Worm (Caenorhabditis elegans) whole organism, late embryonic: ENCODE measurements around the gene str-193.

ENCODE experiments used
- ahr-1 ChIP-seq: sonication (generic microtip); optimal IDR thresholded peaks from 2 replicates; lab custom pipeline; 2016; ENCODE audit warnings: missing genetic modification characterization, missing compliant biosample characterization
- ama-1 ChIP-seq: fragments of 150-350 bp; optimal IDR thresholded peaks from 2 replicates; lab custom pipeline; 2014
- hlh-30 ChIP-seq: sonication (generic microtip); optimal IDR thresholded peaks from 2 replicates; lab custom pipeline; 2017; ENCODE audit warnings: antibody characterized with exemption, missing genetic modification characterization, missing compliant biosample characterization; ENCODE audit not compliant: insufficient read depth
- lin-11 ChIP-seq: fragments of 200-800 bp; sonication (Bioruptor generic); optimal IDR thresholded peaks from 2 replicates; lab custom pipeline; 2018; ENCODE audit warnings: mild to moderate bottlenecking, missing genetic modification characterization, missing compliant biosample characterization
- tbx-7 ChIP-seq: sonication (generic microtip); optimal IDR thresholded peaks from 2 replicates; lab custom pipeline; 2016; ENCODE audit warnings: missing genotype, missing genetic modification characterization, missing compliant biosample characterization

ce11 chrV:9799076-9799475 is 22.5 kb downstream of the str-193 start, which contains the start of gene F46B6.13:
- TF ChIP-seq lin-11 (tag; lab: Kevin White, UChicago) = no peak
- no peak for TF ChIP-seq ahr-1
- no peak for TF ChIP-seq ama-1
- no peak for TF ChIP-seq hlh-30 (tag; lab: Kevin White, UChicago)
- TF ChIP-seq tbx-7 (tag; lab: Kevin White, UChicago) = no peak
